Fruit fly (Drosophila melanogaster): ENCODE results near the gene eIF4EHP.

Gene eIF4EHP

DNA sequence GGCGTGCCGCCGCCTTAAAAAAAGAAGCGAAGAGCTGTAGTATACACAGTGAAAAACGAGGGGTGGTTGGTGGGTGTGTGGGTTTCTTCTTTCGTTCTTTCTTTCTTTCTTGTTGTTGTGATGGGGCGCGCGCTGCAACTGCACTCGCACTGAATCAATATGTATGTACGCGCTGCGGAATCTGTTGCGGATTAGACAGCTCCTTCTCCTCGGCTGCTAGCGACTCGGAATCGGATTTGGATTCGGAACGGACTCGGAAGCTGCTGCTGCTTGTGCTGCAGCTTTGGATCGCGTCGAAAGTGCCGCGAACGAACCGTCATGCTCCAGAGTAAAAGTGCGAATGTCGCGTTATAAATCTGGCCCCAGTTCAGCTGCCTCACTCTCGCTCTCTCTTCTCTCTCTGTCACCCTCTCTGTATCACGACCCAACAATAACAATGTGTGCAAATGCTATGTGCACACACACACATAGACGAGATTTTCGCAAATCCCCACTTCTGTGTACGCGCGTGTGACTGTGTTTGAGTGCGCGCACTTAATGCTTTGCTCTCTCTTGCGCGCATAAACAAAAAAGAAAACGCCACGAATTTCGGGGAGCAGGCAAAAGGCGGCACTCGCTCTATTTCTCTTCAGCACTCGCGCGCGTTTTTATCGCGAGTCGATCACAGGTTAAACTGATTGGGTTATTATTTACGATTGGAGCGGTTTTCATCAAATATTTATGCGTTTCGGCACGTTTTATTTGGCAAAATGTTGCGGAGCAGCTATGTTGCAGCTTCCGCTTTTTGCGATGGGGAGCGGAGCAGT is 77.5 kb downstream of the eIF4EHP start (continued):
- TF ChIP-seq bbx (GFP tag; IDR thresholded peaks at IDR 0.05; ENCODE audit: partially characterized antibody) (peak; percentile 33; the same call in 1 of the 2 replicates), Hand (GFP tag; optimal IDR thresholded peaks at IDR 0.05) (no peak), grn (GFP tag; optimal IDR thresholded peaks at IDR 0.05) (no peak), nom (GFP tag; optimal IDR thresholded peaks at IDR 0.05) (peak; percentile 36), CG13123 (GFP tag; optimal IDR thresholded peaks at IDR 0.05) (no peak), Dip3 (GFP tag; optimal IDR thresholded peaks at IDR 0.05) (no peak), toy (GFP tag; IDR thresholded peaks at IDR 0.05) (0 out of 2 replicates have a peak, but pooled peaks have one; percentile 27), mld (GFP tag; IDR thresholded peaks at IDR 0.05; ENCODE audit: partially characterized antibody) (no peak), CG9437 (GFP tag; optimal IDR thresholded peaks at IDR 0.05) (no peak), CG7786 (GFP tag; optimal IDR thresholded peaks at IDR 0.05) (no peak), lov (optimal IDR thresholded peaks at IDR 0.05) (no peak), lov (GFP tag; IDR thresholded peaks at IDR 0.05) (no peak), twi (tag; optimal IDR thresholded peaks at IDR 0.05) (no peak), CG2875 (GFP tag; optimal IDR thresholded peaks at IDR 0.05) (no peak), Eip74EF (GFP tag; optimal IDR thresholded peaks at IDR 0.05) (peak in 1 of 2 experiments; percentile 57), TFAM (GFP tag; optimal IDR thresholded peaks at IDR 0.05) (no peak), otp (GFP tag; IDR thresholded peaks at IDR 0.05) (no peak), Ssrp (tag; optimal IDR thresholded peaks at IDR 0.05) (no peak), zen2 (GFP tag; IDR thresholded peaks at IDR 0.05; ENCODE audit: partially characterized antibody) (0 out of 3 replicates have a peak, but pooled peaks have one; percentile 25), CG9609 (GFP tag; optimal IDR thresholded peaks at IDR 0.05) (no peak), Adf1 (GFP tag; IDR thresholded peaks at IDR 0.05) (peak; percentile 17; the same call in 1 of the 2 replicates), prd (optimal IDR thresholded peaks at IDR 0.05) (no peak), prd (GFP tag; IDR thresholded peaks at IDR 0.05) (no peak), az2 (GFP tag; optimal IDR thresholded peaks at IDR 0.05) (no peak), Hmx (GFP tag; optimal IDR thresholded peaks at IDR 0.05) (no peak), bigmax (GFP tag; optimal IDR thresholded peaks at IDR 0.05) (no peak), CG8089 (GFP tag; optimal IDR thresholded peaks at IDR 0.05) (no peak), Elba2 (GFP tag; optimal IDR thresholded peaks at IDR 0.05) (no peak), cad (GFP tag; optimal IDR thresholded peaks at IDR 0.05) (no peak), CG7745 (tag; optimal IDR thresholded peaks at IDR 0.05) (no peak), CG32767 (GFP tag; IDR thresholded peaks at IDR 0.05) (0 out of 2 replicates have a peak, but pooled peaks have one; percentile 32), CG5180 (GFP tag; optimal IDR thresholded peaks at IDR 0.05) (no peak), CG14441 (GFP tag; IDR thresholded peaks at IDR 0.05) (peak; percentile 40; the same call in 1 of the 2 replicates), dmrt11E (tag; optimal IDR thresholded peaks at IDR 0.05) (no peak), CG1792 (GFP tag; optimal IDR thresholded peaks at IDR 0.05) (no peak), CHES-1-like (GFP tag; optimal IDR thresholded peaks at IDR 0.05) (no peak), Lhr (GFP tag; optimal IDR thresholded peaks at IDR 0.05) (no peak), zfh1 (GFP tag; IDR thresholded peaks at IDR 0.05) (peak; percentile 24; the same call in 1 of the 3 replicates), CG10147 (GFP tag; optimal IDR thresholded peaks at IDR 0.05) (no peak), CG7357 (GFP tag; IDR thresholded peaks at IDR 0.05) (no peak), CG4730 (GFP tag; IDR thresholded peaks at IDR 0.05) (no peak), ci (GFP tag; IDR thresholded peaks at IDR 0.05) (no peak; the same call in 2 of the 3 replicates), CG10543 (GFP tag; optimal IDR thresholded peaks at IDR 0.05) (no peak), tll (GFP tag; optimal IDR thresholded peaks at IDR 0.05) (no peak), pan (optimal IDR thresholded peaks at IDR 0.05) (no peak), pan (GFP tag; optimal IDR thresholded peaks at IDR 0.05 in 1 of 2, IDR thresholded peaks at IDR 0.05 in 1 of 2) (peak in 1 of 2 experiments; percentile 17), CG11723 (GFP tag; optimal IDR thresholded peaks at IDR 0.05) (no peak), Hr51 (GFP tag; optimal IDR thresholded peaks at IDR 0.05) (no peak), HmgZ (tag; optimal IDR thresholded peaks at IDR 0.05) (no peak)
